Fruit fly (Drosophila melanogaster) ovary, adult (tissue): Measurements from ENCODE around the gene mdy.

ENCODE experiments used
- CG17801 ChIP-seq: fragments of 200-800 bp; optimal IDR thresholded peaks from 2 replicates; lab custom pipeline; 2019; ENCODE audit warnings: missing biosample characterization, mild to moderate bottlenecking, missing genetic modification characterization, moderate library complexity; ENCODE audit not compliant: partially characterized antibody

The mdy gene

DNA sequence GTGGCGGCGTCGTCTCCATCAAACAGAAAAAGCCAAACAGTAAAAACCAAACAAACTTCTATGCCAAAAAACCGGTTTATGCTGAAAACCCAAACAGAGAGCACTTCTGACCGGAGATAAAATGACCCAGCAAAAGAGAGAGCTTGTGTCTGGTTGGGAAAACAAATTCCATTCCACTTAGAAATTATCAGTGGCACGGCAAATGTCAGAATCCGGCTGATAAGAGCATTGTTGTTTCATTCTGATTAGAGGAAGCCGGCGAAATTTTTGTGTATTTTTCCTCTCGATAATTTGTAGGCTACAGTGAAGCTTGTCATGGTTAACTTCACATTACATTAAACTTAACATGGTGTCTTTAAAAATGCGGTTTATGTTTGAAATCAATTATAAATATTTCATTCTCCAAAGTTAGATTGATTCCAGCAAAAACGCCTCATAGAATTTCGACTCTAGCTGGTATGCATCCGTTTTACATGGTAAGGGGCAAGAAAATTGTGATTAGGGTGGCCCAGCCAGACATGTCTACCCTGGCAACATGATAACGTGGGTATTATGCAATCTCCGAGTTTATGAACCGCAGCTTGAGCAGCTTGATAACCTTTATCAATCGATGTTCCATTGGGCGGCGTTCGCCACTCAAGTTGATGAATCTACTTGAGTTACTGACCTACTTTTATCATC is 1.1 kb downstream of the mdy start:
- no peak for TF ChIP-seq CG17801

DNA sequence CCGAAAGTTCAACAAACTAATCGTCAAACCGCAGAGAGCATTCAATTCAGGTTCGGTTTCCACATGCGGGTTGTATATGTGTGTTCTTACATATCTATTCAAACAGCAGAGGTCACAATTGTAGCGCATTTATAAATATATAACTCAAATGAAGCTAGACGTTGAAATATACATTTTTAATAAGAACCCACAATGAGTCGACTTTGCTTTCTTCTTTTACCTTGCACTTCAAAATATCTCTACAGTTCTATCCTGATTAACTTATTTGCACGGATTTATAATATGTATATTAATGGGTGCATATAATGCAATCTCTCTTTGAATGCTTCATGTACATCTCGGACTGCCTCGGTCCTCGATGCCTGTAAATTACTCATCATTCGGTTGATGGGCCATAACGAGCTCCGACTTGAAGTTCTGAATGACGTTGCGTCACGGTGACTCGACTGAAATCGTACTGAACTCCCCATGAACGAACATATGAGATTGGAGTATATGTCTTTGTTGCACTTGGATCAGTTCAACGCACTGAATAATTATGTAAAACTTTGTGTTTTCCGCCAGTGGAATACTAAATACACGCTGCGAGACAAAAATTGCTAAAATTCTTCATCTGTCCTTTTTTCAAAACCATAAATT is 2.0 kb downstream of the mdy start:
- no peak for TF ChIP-seq CG17801

DNA sequence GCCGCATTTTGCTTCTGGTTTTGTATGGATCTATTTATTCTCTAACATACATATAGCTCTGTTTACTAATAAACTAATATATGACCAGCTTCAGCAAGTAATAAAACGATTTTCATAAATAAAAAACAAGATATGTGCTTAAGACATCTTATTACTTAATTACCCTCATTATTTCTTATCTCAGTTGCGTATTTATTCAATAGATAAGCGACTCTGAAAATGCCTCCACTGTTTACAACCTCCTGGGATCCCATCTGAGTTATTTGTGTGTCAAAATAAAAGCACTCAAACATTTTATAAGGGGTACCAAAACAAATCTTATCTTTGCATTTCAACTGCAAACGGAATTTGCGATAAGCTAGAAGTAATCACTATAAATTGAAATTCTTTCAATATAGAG is 3.3 kb downstream of the mdy start:
- peak; percentile 81 for TF ChIP-seq CG17801

DNA sequence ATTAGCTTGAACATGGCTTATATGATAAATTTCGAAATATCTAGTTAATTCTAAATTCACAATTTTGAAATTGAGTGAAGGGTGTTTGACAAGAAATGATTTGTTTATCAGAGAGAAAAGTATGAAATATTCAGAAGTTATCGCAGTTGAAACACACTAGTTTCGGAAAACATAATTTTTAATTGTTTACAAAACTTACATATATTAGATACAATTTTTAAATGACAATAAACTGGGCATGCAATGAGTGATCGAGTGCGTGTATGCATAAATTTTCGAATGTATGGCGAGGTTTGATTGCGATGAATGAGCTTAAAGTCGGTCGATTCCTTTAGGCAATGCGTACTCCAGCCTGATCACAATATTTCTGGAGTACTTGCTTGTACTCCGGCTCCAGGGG is 4.5 kb downstream of the mdy start, which contains the start of gene CG13280:
Gene CG13280, minus strand, starts transcription at position 101 of the 400 bp plus-strand sequence.
- no peak for TF ChIP-seq CG17801

DNA sequence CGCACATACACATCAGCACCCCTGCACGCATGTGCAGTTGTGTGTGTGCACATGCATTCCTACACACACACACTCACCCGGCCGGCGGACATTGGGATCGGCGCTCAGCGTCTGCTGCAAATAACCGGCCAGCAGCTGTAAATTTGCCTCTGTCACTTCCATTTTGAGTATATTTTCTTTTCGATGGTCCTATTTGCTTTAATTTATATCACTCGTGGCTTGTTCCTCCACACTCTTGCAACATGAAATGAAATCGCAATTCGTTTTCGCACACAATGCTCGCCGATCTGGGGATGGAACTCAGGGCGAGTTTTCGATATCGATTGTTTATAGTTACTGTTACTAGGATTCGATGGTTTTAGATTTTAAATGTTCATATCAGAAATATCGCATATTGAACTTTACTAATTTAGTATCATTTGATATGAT is 8.5 kb downstream of the mdy start, which contains the start of gene Cse1:
Gene Cse1, minus strand, starts transcription at position 303 of the 429 bp plus-strand sequence.
- TF ChIP-seq CG17801: no peak

DNA sequence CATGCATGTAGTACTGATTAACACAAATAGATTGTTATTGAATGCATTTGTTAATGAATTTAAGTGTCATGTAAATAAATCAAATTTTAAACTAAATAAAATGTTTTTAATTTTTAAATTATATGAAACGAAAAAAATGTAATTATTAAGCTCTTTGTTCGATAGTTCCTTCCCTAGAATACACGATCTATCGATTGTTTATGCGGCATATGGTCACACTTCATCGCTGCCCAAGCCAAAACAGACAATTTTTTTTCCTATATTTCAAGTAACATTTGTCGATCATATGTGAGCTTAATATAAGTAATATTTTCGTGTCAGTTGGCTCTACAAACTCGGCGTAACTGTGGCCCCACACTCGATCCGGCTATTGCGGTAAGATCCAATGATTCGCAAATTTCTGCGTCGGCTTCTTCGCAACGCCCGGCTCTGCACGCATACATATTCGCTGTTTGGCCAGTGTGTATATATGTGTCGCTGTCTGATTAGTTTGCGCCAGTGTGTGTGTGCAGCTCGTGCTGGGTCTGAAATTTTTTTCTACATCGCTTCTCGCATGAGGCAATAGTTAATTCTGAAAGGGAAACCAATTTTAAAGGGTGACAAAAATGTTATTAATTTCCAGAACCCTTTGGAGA is 10.5 kb downstream of the mdy start, which contains the start of gene AspRS-m:
Gene AspRS-m, plus strand, starts transcription at position 207 of the 635 bp plus-strand sequence.
- TF ChIP-seq CG17801: peak; percentile 48

DNA sequence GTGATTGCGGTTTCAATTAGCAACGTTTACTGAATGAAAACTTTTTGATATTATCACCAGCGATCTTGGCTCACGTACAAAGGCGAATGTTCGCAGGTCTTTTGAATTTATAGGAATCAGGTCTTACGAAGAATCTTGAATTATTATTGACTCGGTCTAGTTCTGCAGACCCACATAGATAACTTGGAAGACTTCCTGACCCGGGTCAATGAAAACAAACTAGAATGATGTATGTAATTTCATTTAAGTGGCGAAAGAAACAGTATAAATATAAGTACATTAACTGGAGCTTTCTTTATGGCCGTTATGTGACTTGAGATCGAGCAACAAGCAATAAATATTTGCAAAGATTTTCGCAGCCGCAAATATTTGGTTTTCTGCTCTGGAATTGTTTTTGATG is 17.9 kb downstream of the mdy start, which contains the start of gene CG13282:
Gene CG13282, minus strand, starts transcription at position 101 of the 400 bp plus-strand sequence.
- no peak for TF ChIP-seq CG17801

DNA sequence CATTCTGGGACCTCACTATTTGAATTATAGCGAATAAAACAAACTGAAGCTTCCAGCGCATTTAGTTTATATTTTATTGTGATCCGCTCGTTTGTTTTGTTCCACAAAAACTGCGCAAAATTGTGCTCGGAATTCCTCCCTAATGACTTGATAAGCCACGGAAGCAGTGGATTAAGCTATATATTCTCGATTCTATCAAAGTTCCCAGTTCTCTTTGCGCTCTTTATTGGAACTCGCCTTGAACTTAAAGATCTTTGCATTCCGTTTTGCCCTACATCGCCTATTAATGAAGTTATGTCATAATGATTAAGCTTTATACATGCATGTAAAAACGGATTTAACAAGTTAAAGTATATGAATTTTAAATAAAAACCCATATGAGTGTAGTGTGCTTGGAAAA is 20.7 kb downstream of the mdy start, which contains the start of gene Nepl9:
Gene Nepl9, minus strand, starts transcription at position 101 of the 400 bp plus-strand sequence.
- no peak for TF ChIP-seq CG17801

DNA sequence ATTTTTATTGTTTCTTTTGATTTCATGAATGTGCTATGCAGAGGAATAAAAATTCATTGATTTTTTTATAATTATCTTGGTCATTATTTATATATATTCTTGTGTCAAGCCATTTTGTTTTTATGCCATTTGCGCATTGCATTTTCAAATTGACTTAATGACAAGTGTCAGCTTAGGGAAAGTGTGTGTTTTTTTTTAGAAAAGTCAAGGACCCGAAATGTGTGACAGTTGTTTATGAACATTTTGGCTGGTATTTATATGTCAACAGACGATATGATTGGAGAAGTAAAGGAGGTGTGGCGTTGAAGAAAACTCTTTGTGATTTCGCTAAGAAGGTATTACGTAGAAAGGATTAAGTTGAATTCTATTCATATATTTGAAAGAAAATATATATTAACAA is 21.2 kb downstream of the mdy start, which contains the start of the genes SclA and SclB:
Gene SclA, plus strand, starts transcription at position 301 of the 400 bp plus-strand sequence.
Gene SclB, plus strand, starts transcription at position 301 of the 400 bp plus-strand sequence.
- TF ChIP-seq CG17801: no peak

DNA sequence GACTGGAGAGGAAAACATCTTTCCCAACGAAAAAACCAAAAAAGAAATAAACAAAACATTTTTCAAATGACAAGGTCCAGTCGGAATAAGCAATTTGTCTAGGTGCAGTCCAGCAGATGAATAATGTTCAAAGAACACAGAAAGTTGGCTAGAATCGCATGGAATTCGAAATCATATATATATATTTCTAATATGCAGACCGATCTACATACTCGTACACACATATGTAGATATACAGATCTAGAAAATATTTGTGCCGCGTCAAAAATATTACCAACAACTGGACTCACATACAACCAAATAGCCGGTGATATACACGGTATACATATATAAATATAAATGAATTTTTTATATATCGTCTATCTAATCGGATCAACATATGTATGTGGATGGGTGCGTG is 23.2 kb downstream of the mdy start:
- no peak for TF ChIP-seq CG17801

DNA sequence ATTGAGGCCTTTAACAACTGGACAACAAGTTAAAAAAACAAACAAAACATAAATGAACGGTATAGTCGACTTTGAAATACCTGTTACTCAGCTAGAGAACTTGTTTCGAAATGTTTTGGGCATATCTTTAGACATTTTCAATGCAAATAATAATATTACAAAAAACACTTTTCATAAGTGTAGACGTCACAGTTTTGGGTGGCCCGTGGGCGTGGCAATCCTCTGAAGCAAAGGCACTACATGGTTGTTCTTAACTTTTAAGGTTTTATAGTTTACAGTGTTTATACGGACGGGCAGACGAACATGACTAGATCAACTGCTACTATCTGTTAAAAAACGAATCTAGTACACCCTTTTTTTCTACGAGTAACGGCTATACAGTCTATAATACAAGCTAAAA is 26.0 kb downstream of the mdy start:
- no peak for TF ChIP-seq CG17801

DNA sequence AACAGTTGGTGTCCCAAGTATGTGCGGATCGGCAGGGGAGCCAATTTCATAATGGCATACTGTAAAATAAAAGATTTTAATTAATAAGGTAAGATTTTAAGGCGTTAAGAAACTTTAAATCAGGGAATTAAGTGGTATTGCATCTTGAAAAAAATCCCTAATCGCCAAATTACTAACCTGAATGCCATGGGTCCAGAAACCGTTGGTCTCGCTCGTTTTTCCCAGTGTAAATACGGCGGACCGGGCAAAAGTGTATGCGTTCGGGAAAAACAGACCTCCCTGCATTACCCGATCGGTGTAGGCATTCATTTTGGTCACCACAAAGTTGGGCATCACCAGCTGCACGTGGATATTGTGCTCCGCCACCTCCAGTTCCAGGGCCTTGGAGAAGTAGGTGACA is 26.9 kb downstream of the mdy start:
- no peak for TF ChIP-seq CG17801

DNA sequence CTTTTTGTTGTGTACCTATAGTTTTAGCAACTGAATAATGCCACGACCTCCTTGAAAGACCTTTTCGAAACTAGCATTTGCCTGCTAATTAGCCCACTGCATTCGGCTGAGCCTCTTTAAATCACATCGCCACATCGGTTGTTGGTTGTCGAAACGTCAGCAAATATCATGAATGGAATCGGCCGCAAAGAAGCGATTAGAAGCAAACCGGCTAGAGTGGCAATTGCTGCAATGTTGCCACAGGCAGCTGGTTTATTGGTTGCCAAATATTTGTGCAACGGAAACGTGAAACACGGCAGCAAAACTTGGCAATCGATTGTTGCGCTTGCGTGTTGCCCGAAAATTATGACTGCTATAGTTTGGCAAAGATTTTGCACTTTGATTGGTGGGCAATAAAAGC is 28.7 kb downstream of the mdy start:
- TF ChIP-seq CG17801: no peak

DNA sequence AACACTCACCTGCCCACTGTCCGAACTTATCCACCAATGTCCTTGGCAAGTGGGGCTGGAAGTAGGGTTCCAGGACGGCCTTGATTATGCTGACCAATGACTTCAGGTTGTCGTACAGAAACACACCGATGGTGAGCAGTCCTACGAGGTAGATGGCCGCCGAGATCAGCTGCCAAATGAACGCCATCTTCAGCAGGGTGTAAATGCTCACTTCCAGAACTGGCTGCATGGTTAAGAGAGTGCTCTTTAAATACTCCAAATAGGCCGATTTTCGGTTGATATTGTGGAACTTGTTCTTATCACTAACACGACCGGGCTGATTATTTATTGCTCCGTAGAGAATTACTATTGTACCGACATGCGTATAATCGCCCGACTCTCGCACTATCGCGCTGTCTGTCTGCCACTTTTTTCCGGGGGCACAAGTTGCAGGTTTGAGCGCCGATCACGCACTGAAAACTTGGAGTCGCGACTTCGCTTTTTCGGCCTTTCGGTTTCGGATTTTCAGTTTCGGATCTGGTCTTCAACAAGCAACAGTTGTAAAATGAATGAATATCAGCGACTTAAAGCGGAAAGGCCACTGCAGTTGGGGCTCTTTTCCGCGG is 30.4 kb downstream of the mdy start:
- TF ChIP-seq CG17801: no peak

DNA sequence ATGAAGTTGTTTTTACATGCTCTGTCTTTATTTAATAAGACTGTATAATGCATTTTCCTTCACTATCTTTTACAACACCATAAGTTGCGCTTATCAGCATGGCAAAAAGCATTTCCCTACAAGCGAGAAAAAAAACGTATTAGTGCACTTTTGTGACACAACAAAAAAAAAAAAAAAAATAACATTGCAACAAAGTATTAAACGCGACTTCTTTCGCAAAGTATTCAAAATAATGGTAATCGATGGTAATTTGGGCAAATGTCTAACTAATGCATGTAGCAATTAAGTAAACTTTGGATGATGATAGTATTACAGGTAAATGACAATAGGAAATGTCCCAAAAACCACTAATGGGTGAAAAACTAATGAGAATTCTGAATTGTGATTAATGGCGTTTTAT is 31.5 kb downstream of the mdy start:
- no peak for TF ChIP-seq CG17801

DNA sequence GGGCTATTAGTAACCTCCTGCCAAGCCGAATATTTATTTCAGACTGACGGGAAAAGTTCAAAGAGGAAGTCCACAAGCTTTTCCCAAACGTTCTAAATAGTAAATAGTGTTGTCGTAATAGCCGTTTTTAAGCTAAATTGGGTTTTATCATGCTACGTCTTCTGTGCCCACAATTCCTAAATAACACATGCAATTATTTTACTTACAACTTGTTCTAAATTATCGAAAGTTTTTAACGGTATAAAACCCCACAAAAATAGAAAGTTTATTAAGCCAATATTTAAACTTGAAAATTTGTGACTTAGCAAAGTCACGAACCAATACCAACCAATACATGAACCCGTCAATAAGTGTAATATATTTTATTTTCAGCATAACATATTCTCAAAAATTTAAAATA is 32.2 kb downstream of the mdy start, which contains the start of gene CG13284:
Gene CG13284, minus strand, starts transcription at position 47 of the 400 bp plus-strand sequence.
- no peak for TF ChIP-seq CG17801

DNA sequence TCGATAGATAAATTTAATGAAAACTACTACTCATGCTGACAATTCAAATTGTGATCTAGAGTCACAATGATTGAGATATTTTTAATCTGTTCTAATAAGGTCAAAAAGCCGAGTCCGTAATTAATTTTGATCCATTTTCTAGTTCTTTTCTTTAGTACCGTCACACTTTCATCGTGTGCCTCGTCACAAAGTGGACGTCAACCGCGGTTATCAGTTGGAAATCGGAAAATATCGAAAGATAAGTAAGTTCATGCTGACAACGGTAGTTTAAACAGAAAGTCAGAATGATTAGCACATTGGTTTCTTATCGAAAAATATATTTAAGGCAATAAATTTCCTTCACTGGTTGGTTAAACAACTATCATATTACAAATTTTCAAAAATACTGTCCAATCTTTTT is 34.0 kb downstream of the mdy start:
- no peak for TF ChIP-seq CG17801
